Worm (Caenorhabditis elegans) whole organism, L2 larva: ENCODE results near the gene F32D8.8.

ENCODE experiments used
- ama-1 ChIP-seq: fragments of 150-350 bp; optimal IDR thresholded peaks from 2 replicates; lab custom pipeline; 2018; ENCODE audit warnings: inconsistent platforms
- ceh-16 ChIP-seq: fragments of 150-350 bp; optimal IDR thresholded peaks from 2 replicates; lab custom pipeline; 2014; ENCODE audit warnings: missing biosample characterization, missing genetic modification characterization
- fos-1 ChIP-seq: fragments of 150-350 bp; optimal IDR thresholded peaks from 2 replicates; lab custom pipeline; 2014; ENCODE audit warnings: missing biosample characterization, missing genetic modification characterization
- lin-39 ChIP-seq: fragments of 150-350 bp; optimal IDR thresholded peaks from 2 replicates; lab custom pipeline; 2014; ENCODE audit warnings: missing biosample characterization, missing genetic modification reagents, missing genetic modification characterization
- mab-5 ChIP-seq: fragments of 150-350 bp; optimal IDR thresholded peaks from 2 replicates; lab custom pipeline; 2014; ENCODE audit warnings: missing biosample characterization, missing genetic modification characterization
- mbf-1 ChIP-seq: sonication (generic microtip); optimal IDR thresholded peaks from 2 replicates; lab custom pipeline; 2017; ENCODE audit warnings: missing biosample characterization, missing genetic modification characterization
- mdl-1 ChIP-seq, 2 experiments: fragments of 150-350 bp in 1 of 2; sonication (generic microtip) in 1 of 2; optimal IDR thresholded peaks; 2 replicates each; lab custom pipeline; 2017; ENCODE audit warnings: missing biosample characterization in 2 of 2, missing genetic modification characterization in 2 of 2
- nhr-11 ChIP-seq: fragments of 150-350 bp; optimal IDR thresholded peaks from 2 replicates; lab custom pipeline; 2014; ENCODE audit warnings: missing biosample characterization, missing genetic modification characterization
- nhr-77 ChIP-seq: fragments of 150-350 bp; optimal IDR thresholded peaks from 2 replicates; lab custom pipeline; 2014; ENCODE audit warnings: missing biosample characterization, missing genetic modification characterization
- sma-3 ChIP-seq: sonication (generic microtip); optimal IDR thresholded peaks from 2 replicates; lab custom pipeline; 2016; ENCODE audit warnings: missing genetic modification reagents, missing genetic modification characterization, missing compliant biosample characterization
- snpc-4 ChIP-seq: fragments of 150-350 bp; optimal IDR thresholded peaks from 2 replicates; lab custom pipeline; 2014; ENCODE audit warnings: missing biosample characterization, missing genetic modification characterization
- unc-62 ChIP-seq: fragments of 150-350 bp; optimal IDR thresholded peaks from 2 replicates; lab custom pipeline; 2014; ENCODE audit warnings: missing biosample characterization, missing genetic modification reagents, missing genetic modification characterization
- ztf-11 ChIP-seq: sonication (generic microtip); optimal IDR thresholded peaks from 2 replicates; lab custom pipeline; 2017; ENCODE audit warnings: missing biosample characterization, missing genetic modification characterization

- TF ChIP-seq mbf-1 (tag; lab: Kevin White, UChicago), result no peak
- TF ChIP-seq ama-1, result no peak
- TF ChIP-seq unc-62 (GFP tag; lab: Kevin White, UChicago), result no peak
- TF ChIP-seq snpc-4 (tag; lab: Kevin White, UChicago), result no peak
- TF ChIP-seq lin-39 (tag; lab: Kevin White, UChicago), result no peak
- no peak for TF ChIP-seq ceh-16 (tag; lab: Kevin White, UChicago)
- no peak for TF ChIP-seq nhr-11 (tag; lab: Kevin White, UChicago)
- TF ChIP-seq fos-1 (tag; lab: Kevin White, UChicago), result no peak
- no peak for TF ChIP-seq mab-5 (tag; lab: Kevin White, UChicago)
- TF ChIP-seq nhr-77 (tag; lab: Kevin White, UChicago), result no peak
- no peak for TF ChIP-seq mdl-1 (tag; optimal IDR thresholded peaks at IDR 0.05; lab: Kevin White, UChicago)
- no peak for TF ChIP-seq ztf-11 (tag; lab: Kevin White, UChicago)
- no peak for TF ChIP-seq sma-3 (GFP tag; lab: Kevin White, UChicago)
Observed at ce11 chrV:10944903-10945302, 42.3 kb upstream of the F32D8.8 start.
